Worm (Caenorhabditis elegans): Measurements from ENCODE around the gene H13N06.7.

Gene H13N06.7

ce11 chrX:15554910-15555309 is 52.0 kb downstream of the H13N06.7 start:
- TF ChIP-seq T26A5.8 (tag; optimal IDR thresholded peaks at IDR 0.05) (no peak), dox-1 (GFP tag; IDR thresholded peaks at IDR 0.05) (no peak), lin-35 (GFP tag; optimal IDR thresholded peaks at IDR 0.05) (no peak), attf-6 (GFP tag; IDR thresholded peaks at IDR 0.05) (no peak), snpc-3.4 (tag; optimal IDR thresholded peaks at IDR 0.05) (no peak), B0019.2 (GFP tag; conservative IDR thresholded peaks at IDR 0.05) (no peak), cebp-2 (GFP tag; IDR thresholded peaks at IDR 0.05) (no peak), nhr-80 (tag; optimal IDR thresholded peaks at IDR 0.05) (no peak), B0336.3 (GFP tag; IDR thresholded peaks at IDR 0.05) (no peak), T07F8.4 (tag; optimal IDR thresholded peaks at IDR 0.05) (no peak), tlf-1 (GFP tag; optimal IDR thresholded peaks at IDR 0.05) (no peak), F57C9.4 (tag; optimal IDR thresholded peaks at IDR 0.05) (no peak), mel-28 (tag; optimal IDR thresholded peaks at IDR 0.05; ENCODE audit: borderline replicate concordance) (no peak), fkh-3 (tag; optimal IDR thresholded peaks at IDR 0.05) (no peak), lag-1 (GFP tag; IDR thresholded peaks at IDR 0.05) (no peak), F52B5.7 (tag; optimal IDR thresholded peaks at IDR 0.05) (no peak), mxl-1 (tag; optimal IDR thresholded peaks at IDR 0.05) (no peak), chd-7 (tag; optimal IDR thresholded peaks at IDR 0.05) (no peak), ztf-6 (GFP tag; IDR thresholded peaks at IDR 0.05) (no peak), madf-3 (GFP tag; IDR thresholded peaks at IDR 0.05) (no peak)
